Worm (Caenorhabditis elegans) whole organism, L4 larva: ENCODE data around the gene Y43F4A.1.

Experiments used
- F10B5.3 ChIP-seq: sonication (generic microtip); optimal IDR thresholded peaks from 2 replicates; lab custom pipeline; 2016; ENCODE audit warnings: mild to moderate bottlenecking, missing genetic modification characterization, missing compliant biosample characterization
- R02D3.7 ChIP-seq: fragments of 150-350 bp; sonication (generic microtip); optimal IDR thresholded peaks from 3 replicates; lab custom pipeline; 2014; ENCODE audit warnings: missing biosample characterization, missing genetic modification characterization
- T20F7.1 ChIP-seq: fragments of 200-800 bp; sonication (Bioruptor generic); optimal IDR thresholded peaks from 2 replicates; lab custom pipeline; 2018; ENCODE audit warnings: mild to moderate bottlenecking, missing genetic modification characterization, missing compliant biosample characterization
- T26A8.4 ChIP-seq: fragments of 200-800 bp; sonication (Bioruptor generic); IDR thresholded peaks from 2 replicates; pipeline ENCODE4 v1.3.6; 2022; ENCODE audit warnings: missing genetic modification characterization, missing compliant biosample characterization
- Y48G9A.11 ChIP-seq: fragments of 200-800 bp; sonication (Bioruptor generic); IDR thresholded peaks from 2 replicates; pipeline ENCODE4 v1.3.6; 2022; ENCODE audit warnings: missing genetic modification reagents, missing genetic modification characterization, missing compliant biosample characterization
- Y75B8A.6 ChIP-seq: fragments of 200-800 bp; sonication (Bioruptor generic); IDR thresholded peaks from 2 replicates; pipeline ENCODE4 v1.3.6; 2022; ENCODE audit warnings: missing genetic modification reagents, missing genetic modification characterization, missing compliant biosample characterization
- arid-1 ChIP-seq: fragments of 200-800 bp; sonication (Bioruptor generic); conservative IDR thresholded peaks from 2 replicates; pipeline ENCODE4 v1.3.6; 2022; ENCODE audit warnings: missing genetic modification reagents, missing genetic modification characterization, missing compliant biosample characterization
- ceh-28 ChIP-seq: fragments of 150-350 bp; optimal IDR thresholded peaks from 2 replicates; lab custom pipeline; 2014; ENCODE audit warnings: missing biosample characterization, missing genetic modification reagents, missing genetic modification characterization
- ceh-62 ChIP-seq: sonication (generic microtip); optimal IDR thresholded peaks from 2 replicates; lab custom pipeline; 2017; ENCODE audit warnings: missing biosample characterization, missing genetic modification characterization
- cey-2 ChIP-seq: sonication (generic microtip); optimal IDR thresholded peaks from 3 replicates; lab custom pipeline; 2017; ENCODE audit warnings: missing genetic modification characterization, mild to moderate bottlenecking, missing compliant biosample characterization, antibody characterized with exemption, borderline replicate concordance; ENCODE audit not compliant: insufficient read depth
- ctbp-1 ChIP-seq: fragments of 200-800 bp; sonication (Bioruptor generic); IDR thresholded peaks from 2 replicates; pipeline ENCODE4 v1.3.6; 2022; ENCODE audit warnings: missing genetic modification reagents, missing genetic modification characterization, missing compliant biosample characterization
- daf-16 ChIP-seq, 3 experiments: sonication (generic microtip); optimal IDR thresholded peaks; 2 replicates each; lab custom pipeline; 2016 to 2017; ENCODE audit warnings: missing genetic modification characterization in 3 of 3, missing genetic modification reagents in 3 of 3, mild to moderate bottlenecking in 2 of 3, missing compliant biosample characterization in 2 of 3, missing biosample characterization in 1 of 3, moderate library complexity in 1 of 3
- daf-19 ChIP-seq: fragments of 200-800 bp; sonication (Bioruptor generic); conservative IDR thresholded peaks from 2 replicates; pipeline ENCODE4 v1.3.6; 2022; ENCODE audit warnings: missing genetic modification characterization, missing compliant biosample characterization
- dmd-6 ChIP-seq: fragments of 200-800 bp; sonication (Bioruptor generic); IDR thresholded peaks from 2 replicates; pipeline ENCODE4 v1.3.6; 2022; ENCODE audit warnings: missing genetic modification reagents, missing genetic modification characterization, missing compliant biosample characterization
- dmd-8 ChIP-seq: fragments of 200-800 bp; sonication (Bioruptor generic); IDR thresholded peaks from 2 replicates; pipeline ENCODE4 v1.3.6; 2022; ENCODE audit warnings: missing genetic modification characterization, missing compliant biosample characterization
- dpl-1 ChIP-seq: fragments of 150-350 bp; optimal IDR thresholded peaks from 2 replicates; lab custom pipeline; 2014; ENCODE audit warnings: missing biosample characterization, missing genetic modification reagents, missing genetic modification characterization
- dve-1 ChIP-seq: sonication (generic microtip); optimal IDR thresholded peaks from 2 replicates; lab custom pipeline; 2017; ENCODE audit warnings: antibody characterized with exemption, mild to moderate bottlenecking, missing genetic modification characterization, missing compliant biosample characterization; ENCODE audit not compliant: insufficient read depth
- fos-1 ChIP-seq: fragments of 150-350 bp; optimal IDR thresholded peaks from 2 replicates; lab custom pipeline; 2014; ENCODE audit warnings: missing biosample characterization, missing genetic modification characterization
- gei-8 ChIP-seq: fragments of 200-800 bp; sonication (Bioruptor generic); optimal IDR thresholded peaks from 2 replicates; lab custom pipeline; 2018; ENCODE audit warnings: mild to moderate bottlenecking, missing genetic modification characterization, missing compliant biosample characterization
- hlh-30 ChIP-seq: sonication (generic microtip); optimal IDR thresholded peaks from 2 replicates; lab custom pipeline; 2017; ENCODE audit warnings: antibody characterized with exemption, mild to moderate bottlenecking, missing genetic modification characterization, missing compliant biosample characterization; ENCODE audit not compliant: insufficient read depth
- hmg-1.1 ChIP-seq: fragments of 200-800 bp; sonication (Bioruptor generic); IDR thresholded peaks from 2 replicates; pipeline ENCODE4 v1.3.6; 2022; ENCODE audit warnings: missing genetic modification reagents, missing genetic modification characterization, missing compliant biosample characterization
- jun-1 ChIP-seq: fragments of 150-350 bp; optimal IDR thresholded peaks from 2 replicates; lab custom pipeline; 2014; ENCODE audit warnings: missing biosample characterization, missing genetic modification reagents, missing genetic modification characterization
- lin-13 ChIP-seq: fragments of 150-350 bp; optimal IDR thresholded peaks from 2 replicates; lab custom pipeline; 2014; ENCODE audit warnings: missing biosample characterization, missing genetic modification reagents, missing genetic modification characterization
- lin-38 ChIP-seq: fragments of 200-800 bp; sonication (Bioruptor generic); IDR thresholded peaks from 2 replicates; pipeline ENCODE4 v1.3.6; 2022; ENCODE audit warnings: missing genetic modification reagents, missing genetic modification characterization, missing compliant biosample characterization
- lsy-2 ChIP-seq, 2 experiments: fragments of 150-350 bp in 1 of 2; sonication (generic microtip) in 1 of 2; optimal IDR thresholded peaks; 2 replicates each; lab custom pipeline; 2014 to 2017; ENCODE audit warnings: missing biosample characterization in 2 of 2, missing genetic modification characterization in 2 of 2
- madf-5 ChIP-seq, 2 experiments: fragments of 200-800 bp; sonication (Bioruptor generic); IDR thresholded peaks; 2 replicates each; pipeline ENCODE4 v1.3.6; 2022; ENCODE audit warnings: missing compliant biosample characterization in 2 of 2, missing genetic modification characterization in 2 of 2
- mdl-1 ChIP-seq, 2 experiments: fragments of 150-350 bp in 1 of 2; sonication (generic microtip) in 1 of 2; optimal IDR thresholded peaks; 2 replicates each; lab custom pipeline; 2014 to 2017; ENCODE audit warnings: missing biosample characterization in 2 of 2, missing genetic modification characterization in 2 of 2
- mdt-29 ChIP-seq: fragments of 200-800 bp; sonication (Bioruptor generic); IDR thresholded peaks from 2 replicates; pipeline ENCODE4 v1.3.6; 2022; ENCODE audit warnings: missing genetic modification reagents, missing genetic modification characterization, missing compliant biosample characterization
- nhr-10 ChIP-seq: fragments of 150-350 bp; optimal IDR thresholded peaks from 2 replicates; lab custom pipeline; 2014; ENCODE audit warnings: missing biosample characterization, missing genetic modification characterization
- nhr-11 ChIP-seq: fragments of 150-350 bp; optimal IDR thresholded peaks from 2 replicates; lab custom pipeline; 2014; ENCODE audit warnings: missing biosample characterization, missing genetic modification characterization
- nhr-25 ChIP-seq: sonication (generic microtip); optimal IDR thresholded peaks from 2 replicates; lab custom pipeline; 2017; ENCODE audit warnings: missing genetic modification characterization, mild to moderate bottlenecking, missing compliant biosample characterization, antibody characterized with exemption, moderate library complexity, borderline replicate concordance; ENCODE audit not compliant: insufficient read depth
- nhr-28 ChIP-seq: fragments of 150-350 bp; optimal IDR thresholded peaks from 2 replicates; lab custom pipeline; 2014; ENCODE audit warnings: missing biosample characterization, missing genetic modification characterization
- nhr-48 ChIP-seq: sonication (generic microtip); optimal IDR thresholded peaks from 2 replicates; lab custom pipeline; 2016; ENCODE audit warnings: mild to moderate bottlenecking, missing genetic modification characterization, missing compliant biosample characterization
- nhr-6 ChIP-seq: fragments of 150-350 bp; optimal IDR thresholded peaks from 2 replicates; lab custom pipeline; 2014; ENCODE audit warnings: missing biosample characterization, missing genetic modification characterization
- nhr-76 ChIP-seq: fragments of 150-350 bp; optimal IDR thresholded peaks from 2 replicates; lab custom pipeline; 2014; ENCODE audit warnings: missing biosample characterization, missing genetic modification characterization
- nhr-77 ChIP-seq: fragments of 150-350 bp; optimal IDR thresholded peaks from 2 replicates; lab custom pipeline; 2014; ENCODE audit warnings: missing biosample characterization, missing genetic modification characterization
- pha-4 ChIP-seq, 2 experiments: fragments of 150-350 bp in 1 of 2; fragments of 200-800 bp in 1 of 2; sonication (Bioruptor generic) in 1 of 2; IDR thresholded peaks in 1 of 2; optimal IDR thresholded peaks in 1 of 2; 2 replicates each; pipeline versions ENCODE4 v1.3.6 to Lab custom; 2014 to 2022; ENCODE audit warnings: missing genetic modification characterization in 2 of 2, missing genetic modification reagents in 2 of 2, missing biosample characterization in 1 of 2, missing compliant biosample characterization in 1 of 2
- pqm-1 ChIP-seq: sonication (generic microtip); optimal IDR thresholded peaks from 2 replicates; lab custom pipeline; 2017; ENCODE audit warnings: missing biosample characterization, missing genetic modification characterization
- rbr-2 ChIP-seq: sonication (generic microtip); optimal IDR thresholded peaks from 2 replicates; lab custom pipeline; 2016; ENCODE audit warnings: missing genotype, missing genetic modification characterization, missing compliant biosample characterization
- saeg-2 ChIP-seq: fragments of 200-800 bp; sonication (Bioruptor generic); IDR thresholded peaks from 2 replicates; pipeline ENCODE4 v1.3.6; 2022; ENCODE audit warnings: missing genetic modification reagents, missing genetic modification characterization, missing compliant biosample characterization
- snpc-1.2 ChIP-seq: fragments of 200-800 bp; sonication (Bioruptor generic); IDR thresholded peaks from 2 replicates; pipeline ENCODE4 v1.3.6; 2022; ENCODE audit warnings: missing genetic modification reagents, missing genetic modification characterization, missing compliant biosample characterization
- unc-39 ChIP-seq: sonication (generic microtip); optimal IDR thresholded peaks from 2 replicates; lab custom pipeline; 2017; ENCODE audit warnings: missing biosample characterization, missing genetic modification characterization
- zfp-3 ChIP-seq: fragments of 200-800 bp; sonication (Bioruptor generic); conservative IDR thresholded peaks from 2 replicates; pipeline ENCODE4 v1.3.6; 2022; ENCODE audit warnings: missing genetic modification reagents, missing genetic modification characterization, missing compliant biosample characterization

The Y43F4A.1 gene

DNA sequence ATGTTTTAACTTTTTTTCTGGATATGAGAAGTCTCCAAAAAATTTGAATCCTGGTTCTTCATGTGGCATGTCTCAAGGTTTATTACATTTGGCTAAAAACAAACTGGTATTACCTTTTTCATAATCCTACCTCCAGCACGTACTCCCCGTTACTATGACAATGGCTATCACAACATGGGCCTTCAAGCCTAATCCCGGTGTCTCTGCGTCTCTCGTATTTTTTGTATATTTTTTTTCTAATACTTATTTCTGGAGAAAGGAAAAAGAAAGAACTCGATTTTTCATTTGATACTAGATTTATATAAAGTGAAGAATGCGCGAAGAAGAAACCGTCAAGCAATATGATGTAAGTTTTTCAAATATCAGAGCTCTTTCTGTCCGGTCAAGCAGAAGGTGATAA lies 23.4 kb downstream of the Y43F4A.1 start, which contains the start of gene anoh-1:
Gene anoh-1, plus strand, starts transcription at position 301 of the 400 bp plus-strand sequence.
- TF ChIP-seq ceh-62, result no peak
- TF ChIP-seq madf-5 (GFP tag; IDR thresholded peaks at IDR 0.05; lab: Robert Waterston, UW), result no peak
- no peak for TF ChIP-seq ceh-28 (tag; lab: Kevin White, UChicago)
- no peak for TF ChIP-seq nhr-11 (tag; lab: Kevin White, UChicago)
- no peak for TF ChIP-seq Y75B8A.6 (GFP tag; lab: Robert Waterston, UW)
- TF ChIP-seq lin-38 (GFP tag; lab: Robert Waterston, UW), result no peak

- TF ChIP-seq daf-16 (GFP tag; optimal IDR thresholded peaks at IDR 0.05; lab: Kevin White, UChicago), result no peak
- TF ChIP-seq daf-16 (tag; optimal IDR thresholded peaks at IDR 0.05; lab: Kevin White, UChicago), result peak; percentile 66
- no peak for TF ChIP-seq Y48G9A.11
- no peak for TF ChIP-seq nhr-6 (tag; lab: Kevin White, UChicago)
- TF ChIP-seq, all 104 proteins: peak for 1
Measured at ce11 chrIII:13254178-13254725, 31.4 kb downstream of the Y43F4A.1 start, which contains the start of gene F56A8.9. Gene F56A8.9 (plus strand): TSS chrIII:13254675.

ce11 chrIII:13256438-13256928 lies 33.6 kb downstream of the Y43F4A.1 start, which contains the start of gene F56A8.3:
Gene F56A8.3 (plus strand): TSS chrIII:13256878.
- TF ChIP-seq cey-2 (tag; lab: Kevin White, UChicago) (no peak), pqm-1 (tag; lab: Kevin White, UChicago) (no peak), lsy-2 (tag; optimal IDR thresholded peaks at IDR 0.05; lab: Kevin White, UChicago) (peak; percentile 37 to 86), dmd-6 (GFP tag; lab: Robert Waterston, UW) (peak; percentile 18; the same call in 1 of the 2 replicates), nhr-76 (tag; lab: Kevin White, UChicago) (no peak), nhr-6 (tag; lab: Kevin White, UChicago) (peak; percentile 80), arid-1 (GFP tag; lab: Robert Waterston, UW) (no peak), T26A8.4 (GFP tag; lab: Robert Waterston, UW) (peak; percentile 16; the same call in 1 of the 2 replicates), Y48G9A.11 (peak; percentile 99), zfp-3 (0 out of 2 replicates have a peak, but pooled peaks have one; percentile 10), rbr-2 (tag; lab: Kevin White, UChicago) (peak; percentile 12), hmg-1.1 (GFP tag; lab: Robert Waterston, UW) (peak; percentile 45), mdt-29 (GFP tag; lab: Robert Waterston, UW) (no peak), hlh-30 (tag; lab: Kevin White, UChicago) (peak; percentile 53), gei-8 (GFP tag; lab: Kevin White, UChicago) (no peak), lin-13 (GFP tag; lab: Kevin White, UChicago) (peak; percentile 43), nhr-48 (no peak), daf-16 (GFP tag; optimal IDR thresholded peaks at IDR 0.05; lab: Kevin White, UChicago) (no peak), daf-16 (tag; optimal IDR thresholded peaks at IDR 0.05; lab: Kevin White, UChicago) (peak; percentile 21), dmd-8 (GFP tag; lab: Robert Waterston, UW) (no peak), mdl-1 (tag; optimal IDR thresholded peaks at IDR 0.05; lab: Kevin White, UChicago) (no peak), unc-39 (tag; lab: Kevin White, UChicago) (no peak), F10B5.3 (tag; lab: Kevin White, UChicago) (peak; percentile 36), saeg-2 (no peak), nhr-28 (tag; lab: Kevin White, UChicago) (peak; percentile 38), nhr-10 (no peak), ctbp-1 (GFP tag; lab: Robert Waterston, UW) (0 out of 2 replicates have a peak, but pooled peaks have one; percentile 31), dve-1 (tag; lab: Kevin White, UChicago) (peak; percentile 75), fos-1 (tag; lab: Kevin White, UChicago) (no peak), pha-4 (GFP tag; IDR thresholded peaks at IDR 0.05; lab: Robert Waterston, UW) (peak; percentile 8; the same call in 1 of the 2 replicates), pha-4 (tag; optimal IDR thresholded peaks at IDR 0.05; lab: Kevin White, UChicago) (no peak), jun-1 (peak; percentile 4), nhr-25 (tag; lab: Kevin White, UChicago) (peak; percentile 51), snpc-1.2 (GFP tag; lab: Robert Waterston, UW) (no peak), nhr-77 (tag; lab: Kevin White, UChicago) (peak; percentile 9), dpl-1 (GFP tag; lab: Kevin White, UChicago) (peak; percentile 98), R02D3.7 (tag; lab: Kevin White, UChicago) (peak; percentile 86), T20F7.1 (GFP tag; lab: Kevin White, UChicago) (peak; percentile 99), daf-19 (GFP tag; lab: Robert Waterston, UW) (no peak)
